Fruit fly (Drosophila melanogaster) whole organism, wandering third instar larva: ENCODE data around the gene IFT57.
A peak's percentile ranks its signal among the peaks of the same experiment; 100 is the strongest.

Experiments
- Abd-B ChIP-seq: fragments of >200 bp; optimal IDR thresholded peaks from 2 replicates; lab custom pipeline; 2017; ENCODE audit warnings: missing biosample characterization, missing genetic modification characterization
- CG32264 ChIP-seq: fragments of 200-800 bp; sonication (Bioruptor generic); optimal IDR thresholded peaks from 2 replicates; lab custom pipeline; 2016; ENCODE audit warnings: missing biosample characterization, missing genetic modification characterization
- CG9705 ChIP-seq: fragments of 200-800 bp; sonication (Bioruptor generic); optimal IDR thresholded peaks from 2 replicates; lab custom pipeline; 2018; ENCODE audit warnings: missing biosample characterization, mild to moderate bottlenecking, missing genetic modification characterization
- Dfd ChIP-seq: fragments of >200 bp; optimal IDR thresholded peaks from 2 replicates; lab custom pipeline; 2017; ENCODE audit warnings: missing biosample characterization, missing genetic modification characterization
- Dif ChIP-seq: fragments of 200-275, 200-300 bp; sonication (Bioruptor generic); optimal IDR thresholded peaks from 2 replicates; lab custom pipeline; 2018; ENCODE audit warnings: missing biosample characterization, missing genetic modification characterization; ENCODE audit not compliant: partially characterized antibody
- GATAd ChIP-seq: sonication (Bioruptor generic); optimal IDR thresholded peaks from 2 replicates; lab custom pipeline; 2016; ENCODE audit warnings: missing biosample characterization, missing genetic modification characterization
- HLH106 ChIP-seq: fragments of 200-800 bp; optimal IDR thresholded peaks from 3 replicates; lab custom pipeline; 2019; ENCODE audit warnings: missing biosample characterization, mild to moderate bottlenecking, missing genetic modification characterization, moderate library complexity
- Hnf4 ChIP-seq: fragments of 200-800 bp; sonication (Bioruptor generic); optimal IDR thresholded peaks from 2 replicates; lab custom pipeline; 2016; ENCODE audit warnings: missing biosample characterization, mild to moderate bottlenecking, missing genetic modification characterization
- Hr78 ChIP-seq: fragments of >200 bp; optimal IDR thresholded peaks from 2 replicates; lab custom pipeline; 2017; ENCODE audit warnings: missing biosample characterization, missing genetic modification characterization
- Hr83 ChIP-seq: fragments of 200-300 bp; sonication (Bioruptor generic); optimal IDR thresholded peaks from 2 replicates; lab custom pipeline; 2016; ENCODE audit warnings: missing biosample characterization, mild to moderate bottlenecking, missing genetic modification characterization, moderate library complexity; ENCODE audit not compliant: poor library complexity, severe bottlenecking
- Jra ChIP-seq: sonication (Bioruptor generic); optimal IDR thresholded peaks from 2 replicates; lab custom pipeline; 2016; ENCODE audit warnings: missing biosample characterization, missing genetic modification characterization
- Mio ChIP-seq: sonication (Bioruptor generic); optimal IDR thresholded peaks from 2 replicates; lab custom pipeline; 2016; ENCODE audit warnings: missing biosample characterization, missing genetic modification characterization
- Myc ChIP-seq: fragments of >200 bp; optimal IDR thresholded peaks from 2 replicates; lab custom pipeline; 2017
- N ChIP-seq: fragments of >200 bp; optimal IDR thresholded peaks from 2 replicates; lab custom pipeline; 2018; ENCODE audit warnings: missing biosample characterization, missing external identifiers, missing genetic modification characterization
- OdsH ChIP-seq: fragments of 200-800 bp; sonication (Bioruptor generic); optimal IDR thresholded peaks from 2 replicates; lab custom pipeline; 2016; ENCODE audit warnings: missing biosample characterization, mild to moderate bottlenecking, missing genetic modification characterization
- Rel ChIP-seq, 2 experiments: fragments of 200-800 bp; sonication (Bioruptor generic) in 1 of 2; optimal IDR thresholded peaks; 2 replicates in 1 of 2; 3 replicates in 1 of 2; lab custom pipeline; 2016 to 2019; ENCODE audit warnings: mild to moderate bottlenecking in 2 of 2, missing biosample characterization in 2 of 2, missing genetic modification characterization in 2 of 2, moderate library complexity in 1 of 2
- Sp1 ChIP-seq: fragments of 200-800 bp; sonication (Bioruptor generic); optimal IDR thresholded peaks from 3 replicates; lab custom pipeline; 2019; ENCODE audit warnings: missing biosample characterization, mild to moderate bottlenecking, missing genetic modification characterization, moderate library complexity
- Vsx2 ChIP-seq: fragments of 200-300, 225-300 bp; sonication (Bioruptor generic); optimal IDR thresholded peaks from 2 replicates; lab custom pipeline; 2018; ENCODE audit warnings: missing biosample characterization, missing genetic modification characterization; ENCODE audit not compliant: partially characterized antibody
- br ChIP-seq: fragments of 200-800 bp; sonication (Bioruptor generic); optimal IDR thresholded peaks from 2 replicates; lab custom pipeline; 2016; ENCODE audit warnings: missing biosample characterization, missing genetic modification characterization
- brk ChIP-seq: fragments of 200-800 bp; sonication (Bioruptor generic); optimal IDR thresholded peaks from 2 replicates; lab custom pipeline; 2016; ENCODE audit warnings: missing biosample characterization, mild to moderate bottlenecking, missing genetic modification characterization
- dl ChIP-seq, 2 experiments: fragments of 175-275, 200-275 bp in 1 of 2; fragments of 200-275 bp in 1 of 2; sonication (Bioruptor generic); optimal IDR thresholded peaks; lab custom pipeline; 2018; ENCODE audit warnings: mild to moderate bottlenecking in 2 of 2, missing biosample characterization in 2 of 2, missing genetic modification characterization in 2 of 2, moderate library complexity in 2 of 2; ENCODE audit not compliant: partially characterized antibody in 2 of 2, insufficient read depth in 1 of 2
- dmrt93B ChIP-seq: fragments of 200-800 bp; sonication (Bioruptor generic); optimal IDR thresholded peaks from 2 replicates; lab custom pipeline; 2018; ENCODE audit warnings: missing biosample characterization, mild to moderate bottlenecking, missing genetic modification characterization
- dsf ChIP-seq: sonication (Bioruptor generic); optimal IDR thresholded peaks from 2 replicates; lab custom pipeline; 2016; ENCODE audit warnings: missing biosample characterization, missing genetic modification characterization, borderline replicate concordance
- ey ChIP-seq: fragments of 200-800 bp; sonication (Bioruptor generic); optimal IDR thresholded peaks from 2 replicates; lab custom pipeline; 2016; ENCODE audit warnings: missing biosample characterization, missing genetic modification characterization
- foxo ChIP-seq, 2 experiments: fragments of 200-800 bp; sonication (Bioruptor generic); optimal IDR thresholded peaks; 2 replicates in 1 of 2; 3 replicates in 1 of 2; lab custom pipeline; 2016 to 2017; ENCODE audit warnings: missing biosample characterization in 2 of 2, missing genetic modification characterization in 2 of 2
- fru ChIP-seq: fragments of 200-800 bp; sonication (Bioruptor generic); optimal IDR thresholded peaks from 3 replicates; lab custom pipeline; 2016; ENCODE audit warnings: missing biosample characterization, mild to moderate bottlenecking, missing genetic modification characterization
- h ChIP-seq: fragments of 200-800 bp; sonication (Bioruptor generic); optimal IDR thresholded peaks from 3 replicates; lab custom pipeline; 2016; ENCODE audit warnings: missing biosample characterization, mild to moderate bottlenecking, missing genetic modification characterization
- jim ChIP-seq: fragments of 175-275, 200-325 bp; sonication (Bioruptor generic); optimal IDR thresholded peaks from 2 replicates; lab custom pipeline; 2016; ENCODE audit warnings: missing biosample characterization, mild to moderate bottlenecking, missing genetic modification characterization
- lola ChIP-seq: fragments of >200 bp; optimal IDR thresholded peaks from 2 replicates; lab custom pipeline; 2017; ENCODE audit warnings: missing biosample characterization, missing genetic modification characterization
- pan ChIP-seq: fragments of >200 bp; optimal IDR thresholded peaks from 2 replicates; lab custom pipeline; 2017
- psq ChIP-seq: fragments of 200-800 bp; sonication (Bioruptor generic); optimal IDR thresholded peaks from 3 replicates; lab custom pipeline; 2017; ENCODE audit warnings: missing biosample characterization, mild to moderate bottlenecking, missing genetic modification characterization, moderate library complexity
- rgr ChIP-seq: fragments of 200-800 bp; sonication (Bioruptor generic); optimal IDR thresholded peaks from 3 replicates; lab custom pipeline; 2016; ENCODE audit warnings: missing biosample characterization, mild to moderate bottlenecking, missing genetic modification characterization
- sage ChIP-seq: fragments of 200-800 bp; sonication (Bioruptor generic); optimal IDR thresholded peaks from 2 replicates; lab custom pipeline; 2016; ENCODE audit warnings: missing biosample characterization, mild to moderate bottlenecking, missing genetic modification characterization
- sv ChIP-seq: fragments of 200-800 bp; sonication (Bioruptor generic); optimal IDR thresholded peaks from 3 replicates; lab custom pipeline; 2016; ENCODE audit warnings: missing biosample characterization, missing genetic modification characterization
- tai ChIP-seq: sonication (Bioruptor generic); optimal IDR thresholded peaks from 2 replicates; lab custom pipeline; 2016; ENCODE audit warnings: missing biosample characterization, missing genetic modification characterization
- usp ChIP-seq: fragments of >200 bp; optimal IDR thresholded peaks from 2 replicates; lab custom pipeline; 2017; ENCODE audit warnings: missing biosample characterization, missing genetic modification characterization
- woc ChIP-seq: sonication (Bioruptor generic); optimal IDR thresholded peaks from 2 replicates; lab custom pipeline; 2016; ENCODE audit warnings: missing biosample characterization, mild to moderate bottlenecking, missing genetic modification characterization

The IFT57 gene

DNA sequence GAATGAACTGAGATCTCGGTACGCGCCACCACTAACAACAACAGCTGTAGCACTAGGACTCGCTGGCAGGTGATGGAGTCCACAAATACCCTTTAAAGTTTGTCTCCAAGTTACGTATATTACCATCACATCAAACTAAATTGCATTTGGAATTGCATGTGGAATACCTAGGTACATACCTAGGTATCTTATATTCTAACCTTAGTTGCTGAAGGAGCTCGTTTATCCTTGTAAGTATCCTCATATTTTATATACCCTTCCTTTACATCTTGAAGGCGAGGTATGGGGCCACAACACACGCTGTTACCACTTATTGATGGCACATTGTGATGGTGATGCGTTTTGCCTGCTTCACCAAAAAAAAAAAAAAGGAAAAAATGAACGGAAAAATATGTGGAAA, 36.8 kb downstream of the IFT57 start:
- TF ChIP-seq brk (GFP tag; lab: Kevin White, UChicago): no peak
- TF ChIP-seq fru (GFP tag; lab: Kevin White, UChicago): peak; percentile 38
- peak; percentile 1 for TF ChIP-seq HLH106
- no peak for TF ChIP-seq Dfd
- peak; percentile 24 for TF ChIP-seq ey (GFP tag; lab: Kevin White, UChicago)
- TF ChIP-seq CG32264: no peak
- no peak for TF ChIP-seq Myc (lab: Kevin White, UChicago)
- TF ChIP-seq foxo (GFP tag; optimal IDR thresholded peaks at IDR 0.05; lab: Kevin White, UChicago): peak in 1 of 2 experiments; percentile 18
- TF ChIP-seq Dif (GFP tag; lab: Kevin White, UChicago): no peak
- no peak for TF ChIP-seq usp (GFP tag; lab: Kevin White, UChicago)
- TF ChIP-seq sage (GFP tag; lab: Kevin White, UChicago): no peak
- TF ChIP-seq br (GFP tag; lab: Kevin White, UChicago): no peak
- peak; percentile 41 for TF ChIP-seq woc (GFP tag; lab: Kevin White, UChicago)
- TF ChIP-seq N (GFP tag; lab: Kevin White, UChicago): no peak
- no peak for TF ChIP-seq pan (lab: Kevin White, UChicago)
- no peak for TF ChIP-seq tai
- TF ChIP-seq dl (GFP tag; optimal IDR thresholded peaks at IDR 0.05; lab: Kevin White, UChicago; ENCODE audit: insufficient read depth in 1 of 2, partially characterized antibody in 2 of 2): no peak
- TF ChIP-seq jim (GFP tag; lab: Kevin White, UChicago): no peak
- no peak for TF ChIP-seq Hr83 (GFP tag; lab: Kevin White, UChicago)
- TF ChIP-seq Hr78 (GFP tag; lab: Kevin White, UChicago): no peak
- TF ChIP-seq lola (GFP tag; lab: Kevin White, UChicago): no peak
- peak; percentile 52 for TF ChIP-seq h (GFP tag; lab: Kevin White, UChicago)
- TF ChIP-seq psq: no peak
- no peak for TF ChIP-seq Hnf4 (GFP tag; lab: Kevin White, UChicago)
- TF ChIP-seq dmrt93B: no peak
- TF ChIP-seq Jra: no peak
- no peak for TF ChIP-seq sv (GFP tag; lab: Kevin White, UChicago)
- peak; percentile 18 for TF ChIP-seq OdsH (GFP tag; lab: Kevin White, UChicago)
- no peak for TF ChIP-seq Rel (GFP tag; optimal IDR thresholded peaks at IDR 0.05; lab: Kevin White, UChicago)
- TF ChIP-seq Rel (tag; optimal IDR thresholded peaks at IDR 0.05; lab: Kevin White, UChicago): no peak
- no peak for TF ChIP-seq dsf
- TF ChIP-seq Abd-B: no peak
- TF ChIP-seq, all 38 proteins: peak for 7

DNA sequence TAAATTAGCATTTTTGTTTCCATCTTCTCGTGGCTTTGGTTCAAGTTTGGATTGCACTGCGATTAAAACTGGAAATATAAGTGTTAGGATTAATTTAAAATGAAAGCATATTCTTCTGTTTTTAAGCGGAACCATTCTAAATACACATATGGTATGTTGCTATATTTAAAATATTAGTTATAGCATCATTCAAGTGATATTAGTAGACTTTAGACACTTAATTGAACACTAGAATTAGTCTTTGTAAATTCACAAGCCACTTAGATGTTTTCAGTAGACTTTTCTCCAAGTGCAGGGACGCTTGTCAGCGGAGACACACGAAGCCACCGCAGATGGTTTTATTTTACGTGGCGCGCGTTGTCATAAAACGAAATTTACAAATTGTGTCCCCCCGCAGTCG, 39.3 kb downstream of the IFT57 start:
- no peak for TF ChIP-seq Sp1 (GFP tag; lab: Kevin White, UChicago)
- TF ChIP-seq h (GFP tag; lab: Kevin White, UChicago): peak; percentile 15
- TF ChIP-seq Vsx2 (GFP tag; lab: Kevin White, UChicago): no peak
- TF ChIP-seq rgr (GFP tag; lab: Kevin White, UChicago): no peak
- no peak for TF ChIP-seq Dfd
- TF ChIP-seq usp (GFP tag; lab: Kevin White, UChicago): no peak
- TF ChIP-seq fru (GFP tag; lab: Kevin White, UChicago): peak; percentile 38
- no peak for TF ChIP-seq Rel (GFP tag; optimal IDR thresholded peaks at IDR 0.05; lab: Kevin White, UChicago)
- no peak for TF ChIP-seq Rel (tag; optimal IDR thresholded peaks at IDR 0.05; lab: Kevin White, UChicago)
- no peak for TF ChIP-seq jim (GFP tag; lab: Kevin White, UChicago)
- no peak for TF ChIP-seq Abd-B
- TF ChIP-seq HLH106: peak; percentile 33
- TF ChIP-seq Jra: no peak
- TF ChIP-seq Dif (GFP tag; lab: Kevin White, UChicago): no peak
- TF ChIP-seq Mio (GFP tag; lab: Kevin White, UChicago): no peak
- no peak for TF ChIP-seq N (GFP tag; lab: Kevin White, UChicago)
- TF ChIP-seq GATAd (GFP tag; lab: Kevin White, UChicago): no peak
- TF ChIP-seq sage (GFP tag; lab: Kevin White, UChicago): no peak
- TF ChIP-seq woc (GFP tag; lab: Kevin White, UChicago): no peak
- TF ChIP-seq brk (GFP tag; lab: Kevin White, UChicago): no peak
- no peak for TF ChIP-seq lola (GFP tag; lab: Kevin White, UChicago)
- no peak for TF ChIP-seq br (GFP tag; lab: Kevin White, UChicago)
- TF ChIP-seq pan (lab: Kevin White, UChicago): no peak
- peak; percentile 6 for TF ChIP-seq psq
- TF ChIP-seq dmrt93B: no peak
- TF ChIP-seq Hr83 (GFP tag; lab: Kevin White, UChicago): no peak
- TF ChIP-seq Hr78 (GFP tag; lab: Kevin White, UChicago): no peak
- TF ChIP-seq Hnf4 (GFP tag; lab: Kevin White, UChicago): no peak
- no peak for TF ChIP-seq CG9705 (GFP tag; lab: Kevin White, UChicago)
- peak in 1 of 2 experiments; percentile 10 for TF ChIP-seq foxo (GFP tag; optimal IDR thresholded peaks at IDR 0.05; lab: Kevin White, UChicago)
